Worm (Caenorhabditis elegans) whole organism, early embryonic: ENCODE results near the gene golg-2.

ENCODE experiments used
- B0310.2 ChIP-seq: sonication (generic microtip); optimal IDR thresholded peaks from 2 replicates; lab custom pipeline; 2016; ENCODE audit warnings: mild to moderate bottlenecking, missing genetic modification characterization, missing compliant biosample characterization
- ama-1 ChIP-seq: fragments of 150-350 bp; optimal IDR thresholded peaks from 2 replicates; lab custom pipeline; 2014
- hmg-4 ChIP-seq: fragments of 200-800 bp; sonication (Bioruptor generic); optimal IDR thresholded peaks from 2 replicates; lab custom pipeline; 2018; ENCODE audit warnings: mild to moderate bottlenecking, missing genetic modification characterization, missing compliant biosample characterization
- hnd-1 ChIP-seq: sonication (generic microtip); optimal IDR thresholded peaks from 2 replicates; lab custom pipeline; 2016; ENCODE audit warnings: missing genetic modification characterization, missing compliant biosample characterization
- pes-1 ChIP-seq: fragments of 200-800 bp; sonication (Bioruptor generic); IDR thresholded peaks from 2 replicates; pipeline ENCODE4 v1.3.6; 2022; ENCODE audit warnings: missing genetic modification reagents, missing genetic modification characterization, missing compliant biosample characterization
- scrt-1 ChIP-seq: fragments of 200-800 bp; sonication (Bioruptor generic); IDR thresholded peaks from 2 replicates; pipeline ENCODE4 v1.3.6; 2022; ENCODE audit warnings: missing genetic modification characterization, missing compliant biosample characterization
- tra-4 ChIP-seq: sonication (generic microtip); optimal IDR thresholded peaks from 2 replicates; lab custom pipeline; 2017; ENCODE audit warnings: missing genetic modification characterization, missing compliant biosample characterization

- TF ChIP-seq B0310.2 (tag; lab: Kevin White, UChicago) (peak; percentile 94), tra-4 (tag; lab: Kevin White, UChicago) (peak; percentile 81), hnd-1 (tag; lab: Kevin White, UChicago) (peak; percentile 79), hmg-4 (GFP tag; lab: Kevin White, UChicago) (peak; percentile 98), scrt-1 (GFP tag; lab: Robert Waterston, UW) (peak; percentile 95), pes-1 (peak; percentile 96), ama-1 (lab: Kevin White, UChicago) (peak; percentile 74)
Observed at ce11 chrII:5032669-5033068, 7.2 kb downstream of the golg-2 start.
